Fruit fly (Drosophila melanogaster): ENCODE measurements around the gene CG14321.

CG14321 gene

dm6 chr3R:17703691-17704537 lies 29.5 kb upstream of the CG14321 start (continued):
- TF ChIP-seq CG3838 (GFP tag; optimal IDR thresholded peaks at IDR 0.05) (peak; percentile 96), CG6765 (GFP tag; optimal IDR thresholded peaks at IDR 0.05) (peak; percentile 95), CG6654 (GFP tag; optimal IDR thresholded peaks at IDR 0.05) (peak; percentile 94), Fer2 (tag; optimal IDR thresholded peaks at IDR 0.05) (peak; percentile 87), Asciz (GFP tag; optimal IDR thresholded peaks at IDR 0.05) (peak; percentile 99), Max (GFP tag; optimal IDR thresholded peaks at IDR 0.05) (peak; percentile 99), Ada2b (GFP tag; IDR thresholded peaks at IDR 0.05) (peak; percentile 99), CG1233 (GFP tag; optimal IDR thresholded peaks at IDR 0.05) (peak; percentile 98), ind (GFP tag; optimal IDR thresholded peaks at IDR 0.05) (peak; percentile 99), Hmx (GFP tag; optimal IDR thresholded peaks at IDR 0.05) (peak; percentile 94), Doc3 (GFP tag; IDR thresholded peaks at IDR 0.05; ENCODE audit: partially characterized antibody) (no peak), bigmax (GFP tag; optimal IDR thresholded peaks at IDR 0.05) (peak; percentile 81), Usf (GFP tag; optimal IDR thresholded peaks at IDR 0.05) (peak; percentile 97), CG9817 (tag; optimal IDR thresholded peaks at IDR 0.05) (peak; percentile 97), Aef1 (GFP tag; IDR thresholded peaks at IDR 0.05) (peak; percentile 99), B-H2 (GFP tag; optimal IDR thresholded peaks at IDR 0.05) (peak; percentile 66), crp (GFP tag; optimal IDR thresholded peaks at IDR 0.05) (peak in 1 of 2 experiments; percentile 73), sens (GFP tag) (peak; percentile 100), CG11247 (GFP tag; IDR thresholded peaks at IDR 0.05) (peak; percentile 98), toy (GFP tag; IDR thresholded peaks at IDR 0.05) (peak; percentile 96), Eip74EF (GFP tag; optimal IDR thresholded peaks at IDR 0.05) (peak in 1 of 2 experiments; percentile 98), CG6254 (GFP tag; optimal IDR thresholded peaks at IDR 0.05) (peak; percentile 98), az2 (GFP tag; optimal IDR thresholded peaks at IDR 0.05) (peak; percentile 99), Six4 (GFP tag; optimal IDR thresholded peaks at IDR 0.05) (peak; percentile 99), CG16779 (GFP tag; IDR thresholded peaks at IDR 0.05) (peak; percentile 98), CG3163 (GFP tag; optimal IDR thresholded peaks at IDR 0.05) (peak; percentile 93), CG10321 (GFP tag; IDR thresholded peaks at IDR 0.05) (peak; percentile 88), Dip2 (GFP tag; IDR thresholded peaks at IDR 0.05) (peak; percentile 70), zfh2 (GFP tag; optimal IDR thresholded peaks at IDR 0.05) (peak; percentile 98), CG16815 (GFP tag; optimal IDR thresholded peaks at IDR 0.05) (peak; percentile 98), fu2 (GFP tag; optimal IDR thresholded peaks at IDR 0.05) (peak; percentile 99), grn (GFP tag; optimal IDR thresholded peaks at IDR 0.05) (peak; percentile 95), salm (tag; optimal IDR thresholded peaks at IDR 0.05) (peak; percentile 98), rib (GFP tag; IDR thresholded peaks at IDR 0.05) (peak; percentile 97), CG15073 (GFP tag; optimal IDR thresholded peaks at IDR 0.05) (peak; percentile 91), dimm (GFP tag; IDR thresholded peaks at IDR 0.05) (peak; percentile 98), CG8359 (GFP tag; optimal IDR thresholded peaks at IDR 0.05; ENCODE audit: borderline replicate concordance) (peak; percentile 94), tin (GFP tag; optimal IDR thresholded peaks at IDR 0.05) (peak; percentile 99), crc (GFP tag; optimal IDR thresholded peaks at IDR 0.05) (peak; percentile 99), zen (tag; optimal IDR thresholded peaks at IDR 0.05) (peak; percentile 95), shn (GFP tag; optimal IDR thresholded peaks at IDR 0.05) (peak; percentile 99), ab (GFP tag; optimal IDR thresholded peaks at IDR 0.05) (peak; percentile 99), tna (GFP tag; IDR thresholded peaks at IDR 0.05; ENCODE audit: partially characterized antibody) (no peak), CG8089 (GFP tag; optimal IDR thresholded peaks at IDR 0.05) (peak; percentile 99), CG14014 (GFP tag; IDR thresholded peaks at IDR 0.05) (peak; percentile 99), Atf6 (GFP tag; IDR thresholded peaks at IDR 0.05) (peak; percentile 99), CG31441 (GFP tag; IDR thresholded peaks at IDR 0.05) (peak; percentile 99), lab (GFP tag; optimal IDR thresholded peaks at IDR 0.05) (peak; percentile 99), Lhr (GFP tag; optimal IDR thresholded peaks at IDR 0.05) (peak; percentile 97)
